Fruit fly (Drosophila melanogaster) whole organism, embryonic: Measurements from ENCODE around the gene NK7.1.

ENCODE experiments used
- Ada2b ChIP-seq: fragments of 200-800 bp; sonication (Bioruptor generic); IDR thresholded peaks from 2 replicates; pipeline ENCODE4 v1.3.6; 2022; ENCODE audit warnings: missing biosample characterization, missing genetic modification characterization
- Aef1 ChIP-seq: fragments of 200-800 bp; sonication (Bioruptor generic); IDR thresholded peaks from 3 replicates; pipeline ENCODE4 v1.3.6; 2022; ENCODE audit warnings: missing biosample characterization, missing genetic modification characterization
- Antp ChIP-seq: fragments of 200-800 bp; sonication (Bioruptor generic); optimal IDR thresholded peaks from 3 replicates; lab custom pipeline; 2016; ENCODE audit warnings: missing biosample characterization, missing genetic modification characterization
- BEAF-32 ChIP-seq: fragments of 200-800 bp; sonication (Bioruptor generic); optimal IDR thresholded peaks from 3 replicates; lab custom pipeline; 2017; ENCODE audit warnings: missing biosample characterization, missing genetic modification characterization, mild to moderate bottlenecking, moderate library complexity, missing genetic modification reagents
- CG11560 ChIP-seq: fragments of 200-800 bp; sonication (Bioruptor generic); IDR thresholded peaks from 3 replicates; pipeline ENCODE4 v1.3.6; 2022; ENCODE audit warnings: missing biosample characterization, missing genetic modification characterization
- CG12071 ChIP-seq: fragments of 200-800 bp; sonication (Bioruptor generic); optimal IDR thresholded peaks from 3 replicates; lab custom pipeline; 2018; ENCODE audit warnings: missing biosample characterization, mild to moderate bottlenecking, missing genetic modification characterization
- CG12769 ChIP-seq: fragments of 200-800 bp; sonication (Bioruptor generic); optimal IDR thresholded peaks from 2 replicates; lab custom pipeline; 2019; ENCODE audit warnings: missing biosample characterization, mild to moderate bottlenecking, missing genetic modification characterization, moderate library complexity
- CG14710 ChIP-seq: fragments of 200-800 bp; sonication (Bioruptor generic); optimal IDR thresholded peaks from 3 replicates; lab custom pipeline; 2019; ENCODE audit warnings: missing biosample characterization, mild to moderate bottlenecking, missing genetic modification characterization, moderate library complexity
- CG1529 ChIP-seq: fragments of 200-800 bp; sonication (Bioruptor generic); optimal IDR thresholded peaks from 3 replicates; lab custom pipeline; 2018; ENCODE audit warnings: missing biosample characterization, missing genetic modification characterization
- CG15514 ChIP-seq: fragments of 200-800 bp; sonication (Bioruptor generic); optimal IDR thresholded peaks from 3 replicates; lab custom pipeline; 2017; ENCODE audit warnings: missing biosample characterization, missing genetic modification characterization, mild to moderate bottlenecking, moderate library complexity, missing genetic modification reagents
- CG1602 ChIP-seq: fragments of 200-800 bp; sonication (Bioruptor generic); optimal IDR thresholded peaks from 3 replicates; lab custom pipeline; 2016; ENCODE audit warnings: missing biosample characterization, missing genetic modification characterization
- CG17359 ChIP-seq: fragments of 200-800 bp; sonication (Bioruptor generic); optimal IDR thresholded peaks from 3 replicates; lab custom pipeline; 2018; ENCODE audit warnings: missing biosample characterization, mild to moderate bottlenecking, missing genetic modification characterization, moderate library complexity
- CG17568 ChIP-seq: fragments of 200-800 bp; sonication (Bioruptor generic); optimal IDR thresholded peaks from 2 replicates; lab custom pipeline; 2018; ENCODE audit warnings: missing biosample characterization, mild to moderate bottlenecking, missing genetic modification characterization, moderate library complexity
- CG18476 ChIP-seq: fragments of 200-800 bp; sonication (Bioruptor generic); optimal IDR thresholded peaks from 2 replicates; lab custom pipeline; 2016; ENCODE audit warnings: missing biosample characterization, mild to moderate bottlenecking, missing genetic modification characterization
- CG2875 ChIP-seq: fragments of 200-800 bp; sonication (Bioruptor generic); optimal IDR thresholded peaks from 2 replicates; lab custom pipeline; 2017; ENCODE audit warnings: missing biosample characterization, mild to moderate bottlenecking, missing genetic modification characterization, missing genetic modification reagents
- CG3726 ChIP-seq: fragments of 200-800 bp; sonication (Bioruptor generic); IDR thresholded peaks from 3 replicates; pipeline ENCODE4, ENCODE4 v1.3.6; 2022; ENCODE audit warnings: missing biosample characterization, missing genetic modification characterization
- CG3838 ChIP-seq: fragments of 200-800 bp; sonication (Bioruptor generic); optimal IDR thresholded peaks from 3 replicates; lab custom pipeline; 2016; ENCODE audit warnings: missing biosample characterization, missing genetic modification characterization
- CG5245 ChIP-seq: fragments of 200-800 bp; sonication (Bioruptor generic); optimal IDR thresholded peaks from 3 replicates; lab custom pipeline; 2016; ENCODE audit warnings: missing biosample characterization, missing genetic modification characterization
- CG8290 ChIP-seq, 3 experiments: fragments of 200-800 bp; sonication (Bioruptor generic); optimal IDR thresholded peaks; 2 replicates each; lab custom pipeline; 2016 to 2019; ENCODE audit warnings: missing biosample characterization in 3 of 3, missing genetic modification characterization in 3 of 3, mild to moderate bottlenecking in 2 of 3, moderate library complexity in 1 of 3
- CG8944 ChIP-seq: fragments of 200-800 bp; sonication (Bioruptor generic); optimal IDR thresholded peaks from 3 replicates; lab custom pipeline; 2016; ENCODE audit warnings: missing biosample characterization, missing genetic modification characterization
- GATAe ChIP-seq: fragments of 200-800 bp; sonication (Bioruptor generic); conservative IDR thresholded peaks from 2 replicates; pipeline ENCODE4 v1.3.6; 2022; ENCODE audit warnings: missing biosample characterization, missing genetic modification characterization
- HLHmδ ChIP-seq: fragments of 200-800 bp; sonication (Bioruptor generic); optimal IDR thresholded peaks from 2 replicates; lab custom pipeline; 2018; ENCODE audit warnings: missing biosample characterization, mild to moderate bottlenecking, missing genetic modification characterization, moderate library complexity
- Hand ChIP-seq: fragments of 200-800 bp; sonication (Bioruptor generic); optimal IDR thresholded peaks from 2 replicates; lab custom pipeline; 2017; ENCODE audit warnings: mild to moderate bottlenecking, missing biosample characterization, missing genetic modification reagents, missing genetic modification characterization
- HmgD ChIP-seq: fragments of 200-800 bp; sonication (Bioruptor generic); optimal IDR thresholded peaks from 3 replicates; lab custom pipeline; 2016; ENCODE audit warnings: missing biosample characterization, missing genetic modification characterization
- bab2 ChIP-seq: fragments of 200-800 bp; sonication (Bioruptor generic); optimal IDR thresholded peaks from 2 replicates; lab custom pipeline; 2016; ENCODE audit warnings: missing biosample characterization, missing genetic modification characterization
- bbx ChIP-seq: fragments of 200-800 bp; sonication (Bioruptor generic); IDR thresholded peaks from 2 replicates; pipeline ENCODE4 v1.3.6; 2022; ENCODE audit warnings: missing biosample characterization, missing genetic modification characterization; ENCODE audit not compliant: partially characterized antibody
- cg ChIP-seq: fragments of 200-800 bp; sonication (Bioruptor generic); optimal IDR thresholded peaks from 3 replicates; lab custom pipeline; 2019; ENCODE audit warnings: missing biosample characterization, mild to moderate bottlenecking, missing genetic modification characterization, moderate library complexity
- corto ChIP-seq: fragments of 200-800 bp; sonication (Bioruptor generic); optimal IDR thresholded peaks from 2 replicates; lab custom pipeline; 2016; ENCODE audit warnings: missing biosample characterization, mild to moderate bottlenecking, missing genetic modification characterization, moderate library complexity
- dan ChIP-seq: fragments of 200-800 bp; sonication (Bioruptor generic); IDR thresholded peaks from 2 replicates; pipeline ENCODE4 v1.3.6; 2022; ENCODE audit warnings: missing biosample characterization, missing genetic modification characterization
- dimm ChIP-seq: fragments of 200-800 bp; sonication (Bioruptor generic); IDR thresholded peaks from 2 replicates; pipeline ENCODE4 v1.3.6; 2022; ENCODE audit warnings: missing biosample characterization, missing genetic modification characterization
- fd3F ChIP-seq: fragments of 200-800 bp; sonication (Bioruptor generic); optimal IDR thresholded peaks from 2 replicates; lab custom pipeline; 2018; ENCODE audit warnings: missing biosample characterization, mild to moderate bottlenecking, missing genetic modification characterization, moderate library complexity
- fd96Cb ChIP-seq: fragments of 200-800 bp; sonication (Bioruptor generic); optimal IDR thresholded peaks from 2 replicates; lab custom pipeline; 2018; ENCODE audit warnings: missing biosample characterization, mild to moderate bottlenecking, missing genetic modification characterization, moderate library complexity
- fru ChIP-seq: fragments of >200 bp; optimal IDR thresholded peaks from 2 replicates; lab custom pipeline; 2017
- gce ChIP-seq: fragments of 200-800 bp; sonication (Bioruptor generic); IDR thresholded peaks from 3 replicates; pipeline ENCODE4 v1.3.6; 2022; ENCODE audit warnings: missing biosample characterization, missing genetic modification characterization
- gfzf ChIP-seq: fragments of 200-800 bp; sonication (Bioruptor generic); optimal IDR thresholded peaks from 2 replicates; lab custom pipeline; 2016; ENCODE audit warnings: missing biosample characterization, mild to moderate bottlenecking, missing genetic modification characterization, moderate library complexity
- hbn ChIP-seq: fragments of 200-800 bp; sonication (Bioruptor generic); IDR thresholded peaks from 2 replicates; pipeline ENCODE4 v1.3.6; 2022; ENCODE audit warnings: missing biosample characterization, missing genetic modification characterization; ENCODE audit not compliant: partially characterized antibody
- hth ChIP-seq: fragments of >200 bp; optimal IDR thresholded peaks from 2 replicates; lab custom pipeline; 2017; ENCODE audit warnings: inconsistent platforms
- ken ChIP-seq: fragments of 200-800 bp; sonication (Bioruptor generic); IDR thresholded peaks from 3 replicates; pipeline ENCODE4 v1.3.6; 2022; ENCODE audit warnings: missing biosample characterization, missing genetic modification characterization
- mirr ChIP-seq: fragments of 200-800 bp; sonication (Bioruptor generic); optimal IDR thresholded peaks from 3 replicates; lab custom pipeline; 2018; ENCODE audit warnings: missing biosample characterization, mild to moderate bottlenecking, missing genetic modification characterization
- p53 ChIP-seq: fragments of 200-800 bp; sonication (Bioruptor generic); optimal IDR thresholded peaks from 2 replicates; lab custom pipeline; 2016; ENCODE audit warnings: missing biosample characterization, missing genetic modification characterization
- pum ChIP-seq: fragments of 200-800 bp; sonication (Bioruptor generic); optimal IDR thresholded peaks from 2 replicates; lab custom pipeline; 2016; ENCODE audit warnings: missing biosample characterization, missing genetic modification characterization
- sens-2 ChIP-seq: fragments of 200-800 bp; sonication (Bioruptor generic); IDR thresholded peaks from 2 replicates; pipeline ENCODE4 v1.3.6; 2022; ENCODE audit warnings: missing biosample characterization, missing genetic modification characterization
- seq ChIP-seq: fragments of 200-800 bp; sonication (Bioruptor generic); IDR thresholded peaks from 2 replicates; pipeline ENCODE4 v1.3.6; 2022; ENCODE audit warnings: missing biosample characterization, missing genetic modification characterization
- shn ChIP-seq: fragments of 200-800 bp; sonication (Bioruptor generic); optimal IDR thresholded peaks from 3 replicates; lab custom pipeline; 2016; ENCODE audit warnings: missing biosample characterization, missing genetic modification characterization
- sim ChIP-seq: fragments of 200-800 bp; sonication (Bioruptor generic); IDR thresholded peaks from 2 replicates; pipeline ENCODE4 v1.3.6; 2022; ENCODE audit warnings: missing biosample characterization, missing genetic modification characterization
- sisA ChIP-seq: fragments of 200-800 bp; sonication (Bioruptor generic); IDR thresholded peaks from 2 replicates; pipeline ENCODE4 v1.3.6; 2022; ENCODE audit warnings: missing biosample characterization, missing genetic modification characterization
- slou ChIP-seq: fragments of 200-800 bp; sonication (Bioruptor generic); optimal IDR thresholded peaks from 3 replicates; lab custom pipeline; 2016; ENCODE audit warnings: missing biosample characterization, missing genetic modification characterization
- usp ChIP-seq: fragments of >200 bp; optimal IDR thresholded peaks from 2 replicates; lab custom pipeline; 2017; ENCODE audit warnings: missing biosample characterization, missing genetic modification characterization
- z ChIP-seq: fragments of 200-800 bp; sonication (Bioruptor generic); IDR thresholded peaks from 3 replicates; pipeline ENCODE4 v1.3.6; 2022; ENCODE audit warnings: missing biosample characterization, missing genetic modification characterization
- zen2 ChIP-seq: fragments of 200-800 bp; sonication (Bioruptor generic); IDR thresholded peaks from 3 replicates; pipeline ENCODE4 v1.3.6; 2022; ENCODE audit warnings: missing biosample characterization, missing genetic modification characterization; ENCODE audit not compliant: partially characterized antibody

NK7.1 gene

DNA sequence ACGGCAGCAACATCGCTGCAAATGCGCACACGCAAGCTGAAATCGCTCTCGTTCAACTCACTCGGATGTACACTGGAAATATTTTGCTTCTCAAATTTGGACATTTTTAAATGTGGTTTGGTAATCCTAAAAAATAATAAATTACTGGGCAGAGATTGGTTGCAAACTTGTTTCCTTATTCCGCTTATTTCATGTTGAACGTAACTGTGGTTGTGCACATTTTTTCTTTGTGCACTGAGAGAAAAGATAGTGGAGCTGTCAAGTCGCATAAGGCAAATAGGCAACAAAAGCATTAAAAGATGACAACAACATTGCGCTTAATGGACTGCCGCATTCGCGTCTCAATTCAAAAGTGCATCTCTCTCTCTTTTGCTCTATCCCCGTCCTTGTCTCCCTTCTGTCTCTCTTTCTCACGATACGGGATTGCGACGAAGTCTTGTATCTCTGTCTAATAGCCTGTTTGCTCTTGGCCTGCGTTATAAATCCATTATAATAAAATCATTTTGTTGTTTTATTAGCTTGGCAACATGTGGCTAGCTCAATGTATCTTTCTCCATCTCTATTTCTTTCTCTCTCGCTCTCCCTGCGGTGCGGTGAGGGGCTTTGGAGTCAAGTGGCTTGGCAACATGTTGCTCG lies 559 bp upstream of the NK7.1 start (continued):
- TF ChIP-seq Hand: peak; percentile 87
- TF ChIP-seq mirr (GFP tag; lab: Kevin White, UChicago): peak; percentile 16
- TF ChIP-seq BEAF-32 (GFP tag; lab: Kevin White, UChicago): no peak
- TF ChIP-seq CG12769 (tag; lab: Kevin White, UChicago): peak; percentile 97
- TF ChIP-seq seq (GFP tag; lab: Robert Waterston, UW): peak; percentile 98
- TF ChIP-seq fd3F: peak; percentile 89
- peak; percentile 82 for TF ChIP-seq sim (GFP tag; lab: Robert Waterston, UW)
- peak; percentile 87 for TF ChIP-seq Ada2b (GFP tag; lab: Robert Waterston, UW)
- peak; percentile 74; the same call in 2 of the 3 replicates for TF ChIP-seq gce (GFP tag; lab: Robert Waterston, UW)
- peak; percentile 95 for TF ChIP-seq sisA
- peak; percentile 78 for TF ChIP-seq p53 (GFP tag; lab: Kevin White, UChicago)
- TF ChIP-seq bbx (GFP tag; lab: Robert Waterston, UW): no peak
- peak; percentile 95 for TF ChIP-seq shn (GFP tag; lab: Kevin White, UChicago)
- peak; percentile 83 for TF ChIP-seq GATAe
- no peak for TF ChIP-seq HLHmδ (GFP tag; lab: Kevin White, UChicago)
- TF ChIP-seq cg: peak; percentile 21
- TF ChIP-seq dimm (GFP tag; lab: Robert Waterston, UW): peak; percentile 92
- TF ChIP-seq CG18476 (GFP tag; lab: Kevin White, UChicago): peak; percentile 82
- peak; percentile 91 for TF ChIP-seq CG8290 (GFP tag; optimal IDR thresholded peaks at IDR 0.05; lab: Kevin White, UChicago)
- TF ChIP-seq CG8290 (tag; optimal IDR thresholded peaks at IDR 0.05; lab: Kevin White, UChicago): peak; percentile 52 to 96
- TF ChIP-seq CG11560: peak; percentile 87
- TF ChIP-seq gfzf (GFP tag; lab: Kevin White, UChicago): no peak
- peak; percentile 90 for TF ChIP-seq CG17359 (tag; lab: Kevin White, UChicago)
- no peak for TF ChIP-seq corto
- TF ChIP-seq Antp (GFP tag; lab: Kevin White, UChicago): peak; percentile 96
- TF ChIP-seq Aef1 (GFP tag; lab: Robert Waterston, UW): peak; percentile 94
- peak; percentile 92 for TF ChIP-seq fd96Cb (tag; lab: Kevin White, UChicago)
- peak; percentile 83 for TF ChIP-seq CG3838
- peak; percentile 81 for TF ChIP-seq CG17568
- TF ChIP-seq zen2 (GFP tag; lab: Robert Waterston, UW): no peak
- TF ChIP-seq slou (GFP tag; lab: Kevin White, UChicago): peak; percentile 88
- TF ChIP-seq CG2875 (GFP tag; lab: Kevin White, UChicago): peak; percentile 91
- TF ChIP-seq hth (lab: Kevin White, UChicago): no peak
- TF ChIP-seq CG5245 (GFP tag; lab: Kevin White, UChicago): peak; percentile 75
- TF ChIP-seq dan (GFP tag; lab: Robert Waterston, UW): peak; percentile 61
- peak; percentile 76 for TF ChIP-seq CG14710
- TF ChIP-seq pum (GFP tag; lab: Kevin White, UChicago): peak; percentile 95
- no peak for TF ChIP-seq fru (lab: Kevin White, UChicago)
- peak; percentile 95 for TF ChIP-seq CG1529 (GFP tag; lab: Kevin White, UChicago)
- TF ChIP-seq CG8944 (GFP tag; lab: Kevin White, UChicago): peak; percentile 97
- TF ChIP-seq sens-2 (GFP tag; lab: Robert Waterston, UW): peak; percentile 97
- TF ChIP-seq HmgD: peak; percentile 71
- TF ChIP-seq CG1602 (GFP tag; lab: Kevin White, UChicago): peak; percentile 95
- TF ChIP-seq bab2 (GFP tag; lab: Kevin White, UChicago): peak; percentile 92
- TF ChIP-seq CG15514 (GFP tag; lab: Kevin White, UChicago): peak; percentile 61
- no peak for TF ChIP-seq hbn
- TF ChIP-seq z (GFP tag; lab: Robert Waterston, UW): peak; percentile 58
- peak; percentile 96 for TF ChIP-seq ken (GFP tag; lab: Robert Waterston, UW)
- peak; percentile 79; the same call in 1 of the 3 replicates for TF ChIP-seq CG3726 (GFP tag; lab: Robert Waterston, UW)
- TF ChIP-seq CG12071: peak; percentile 78
- no peak for TF ChIP-seq usp
